Fruit fly (Drosophila melanogaster) whole organism, embryonic: ENCODE data around the gene Ist1.

Source experiments
- ATbp ChIP-seq: fragments of 200-800 bp; sonication (Bioruptor generic); optimal IDR thresholded peaks from 2 replicates; lab custom pipeline; 2017; ENCODE audit warnings: missing biosample characterization, mild to moderate bottlenecking, missing genetic modification characterization, missing genetic modification reagents
- Abd-B ChIP-seq: fragments of 200-800 bp; sonication (Bioruptor generic); optimal IDR thresholded peaks from 2 replicates; lab custom pipeline; 2018; ENCODE audit warnings: missing biosample characterization, mild to moderate bottlenecking, missing genetic modification characterization, moderate library complexity
- Aef1 ChIP-seq: fragments of 200-800 bp; sonication (Bioruptor generic); IDR thresholded peaks from 3 replicates; pipeline ENCODE4 v1.3.6; 2022; ENCODE audit warnings: missing biosample characterization, missing genetic modification characterization
- CG10321 ChIP-seq: fragments of 200-800 bp; sonication (Bioruptor generic); IDR thresholded peaks from 2 replicates; pipeline ENCODE4 v1.3.6; 2022; ENCODE audit warnings: missing biosample characterization, missing genetic modification characterization
- CG10462 ChIP-seq: fragments of 200-800 bp; sonication (Bioruptor generic); optimal IDR thresholded peaks from 2 replicates; lab custom pipeline; 2016; ENCODE audit warnings: missing biosample characterization, missing genetic modification characterization
- CG13624 ChIP-seq: fragments of 200-800 bp; sonication (Bioruptor generic); optimal IDR thresholded peaks from 2 replicates; lab custom pipeline; 2016; ENCODE audit warnings: missing biosample characterization, missing genetic modification characterization
- CG1529 ChIP-seq: fragments of 200-800 bp; sonication (Bioruptor generic); optimal IDR thresholded peaks from 3 replicates; lab custom pipeline; 2018; ENCODE audit warnings: missing biosample characterization, missing genetic modification characterization
- CG15601 ChIP-seq: fragments of 200-800 bp; sonication (Bioruptor generic); optimal IDR thresholded peaks from 3 replicates; lab custom pipeline; 2019; ENCODE audit warnings: missing biosample characterization, mild to moderate bottlenecking, missing genetic modification characterization, moderate library complexity
- CG18262 ChIP-seq: fragments of 200-800 bp; optimal IDR thresholded peaks from 3 replicates; lab custom pipeline; 2019; ENCODE audit warnings: missing biosample characterization, mild to moderate bottlenecking, missing genetic modification characterization, moderate library complexity
- CG18476 ChIP-seq: fragments of 200-800 bp; sonication (Bioruptor generic); optimal IDR thresholded peaks from 2 replicates; lab custom pipeline; 2016; ENCODE audit warnings: missing biosample characterization, mild to moderate bottlenecking, missing genetic modification characterization
- CG2712 ChIP-seq: fragments of 200-800 bp; optimal IDR thresholded peaks from 3 replicates; lab custom pipeline; 2019; ENCODE audit warnings: missing biosample characterization, mild to moderate bottlenecking, missing genetic modification characterization, moderate library complexity
- CG2875 ChIP-seq: fragments of 200-800 bp; sonication (Bioruptor generic); optimal IDR thresholded peaks from 2 replicates; lab custom pipeline; 2017; ENCODE audit warnings: missing biosample characterization, mild to moderate bottlenecking, missing genetic modification characterization, missing genetic modification reagents
- CG30403 ChIP-seq: fragments of 200-800 bp; sonication (Bioruptor generic); optimal IDR thresholded peaks from 3 replicates; lab custom pipeline; 2016; ENCODE audit warnings: missing biosample characterization, missing genetic modification characterization
- CG3407 ChIP-seq: fragments of 200-800 bp; sonication (Bioruptor generic); optimal IDR thresholded peaks from 2 replicates; lab custom pipeline; 2018; ENCODE audit warnings: missing biosample characterization, mild to moderate bottlenecking, missing genetic modification characterization
- CG34422 ChIP-seq: fragments of 200-800 bp; sonication (Bioruptor generic); IDR thresholded peaks from 3 replicates; pipeline ENCODE4 v1.3.6; 2022; ENCODE audit warnings: missing biosample characterization, missing genetic modification characterization
- CG4404 ChIP-seq: fragments of 200-800 bp; sonication (Bioruptor generic); IDR thresholded peaks from 2 replicates; pipeline ENCODE4 v1.3.6; 2022; ENCODE audit warnings: missing biosample characterization, missing genetic modification characterization
- CG4424 ChIP-seq: fragments of 200-800 bp; sonication (Bioruptor generic); optimal IDR thresholded peaks from 3 replicates; lab custom pipeline; 2016; ENCODE audit warnings: missing biosample characterization, missing genetic modification characterization
- CG4617 ChIP-seq: fragments of 200-800 bp; sonication (Bioruptor generic); optimal IDR thresholded peaks from 3 replicates; lab custom pipeline; 2016; ENCODE audit warnings: missing biosample characterization, missing genetic modification characterization, borderline replicate concordance
- CG4707 ChIP-seq: fragments of 200-800 bp; sonication (Bioruptor generic); optimal IDR thresholded peaks from 2 replicates; lab custom pipeline; 2018; ENCODE audit warnings: missing biosample characterization, mild to moderate bottlenecking, missing genetic modification characterization, moderate library complexity
- CG4730 ChIP-seq: fragments of 200-800 bp; sonication (Bioruptor generic); IDR thresholded peaks from 2 replicates; pipeline ENCODE4 v1.3.6; 2022; ENCODE audit warnings: missing biosample characterization, missing genetic modification characterization
- CG4820 ChIP-seq: fragments of 200-800 bp; sonication (Bioruptor generic); optimal IDR thresholded peaks from 3 replicates; lab custom pipeline; 2016; ENCODE audit warnings: missing biosample characterization, missing genetic modification characterization
- CG4854 ChIP-seq: fragments of 200-800 bp; sonication (Bioruptor generic); optimal IDR thresholded peaks from 2 replicates; lab custom pipeline; 2016; ENCODE audit warnings: missing biosample characterization, missing genetic modification characterization, inconsistent platforms
- CG9727 ChIP-seq: fragments of 200-800 bp; sonication (Bioruptor generic); optimal IDR thresholded peaks from 3 replicates; lab custom pipeline; 2017; ENCODE audit warnings: missing biosample characterization, mild to moderate bottlenecking, missing genetic modification characterization
- E2f2 ChIP-seq: fragments of 200-800 bp; sonication (Bioruptor generic); IDR thresholded peaks from 2 replicates; pipeline ENCODE4 v1.3.6; 2022; ENCODE audit warnings: missing biosample characterization, missing genetic modification characterization
- Hr51 ChIP-seq, 2 experiments: fragments of 200-800 bp; sonication (Bioruptor generic); optimal IDR thresholded peaks; 2 replicates in 1 of 2; 3 replicates in 1 of 2; lab custom pipeline; 2016 to 2018; ENCODE audit warnings: missing biosample characterization in 2 of 2, missing genetic modification characterization in 2 of 2, mild to moderate bottlenecking in 1 of 2, moderate library complexity in 1 of 2
- MTF-1 ChIP-seq: fragments of 200-800 bp; sonication (Bioruptor generic); optimal IDR thresholded peaks from 2 replicates; lab custom pipeline; 2018; ENCODE audit warnings: missing biosample characterization, mild to moderate bottlenecking, missing genetic modification characterization, borderline replicate concordance
- Mad ChIP-seq: fragments of 200-800 bp; sonication (Bioruptor generic); optimal IDR thresholded peaks from 2 replicates; lab custom pipeline; 2016; ENCODE audit warnings: missing biosample characterization, missing genetic modification characterization
- Max ChIP-seq: fragments of 200-800 bp; sonication (Bioruptor generic); optimal IDR thresholded peaks from 2 replicates; lab custom pipeline; 2016; ENCODE audit warnings: missing biosample characterization, mild to moderate bottlenecking, missing genetic modification characterization
- Nf-YA ChIP-seq: fragments of 200-800 bp; sonication (Bioruptor generic); IDR thresholded peaks from 2 replicates; pipeline ENCODE4 v1.3.6; 2022; ENCODE audit warnings: missing biosample characterization, missing genetic modification characterization
- Sox102F ChIP-seq: fragments of 200-800 bp; sonication (Bioruptor generic); optimal IDR thresholded peaks from 2 replicates; lab custom pipeline; 2018; ENCODE audit warnings: missing biosample characterization, mild to moderate bottlenecking, missing genetic modification characterization, moderate library complexity
- ap ChIP-seq: fragments of 200-800 bp; sonication (Bioruptor generic); IDR thresholded peaks from 2 replicates; pipeline ENCODE4 v1.3.6; 2022; ENCODE audit warnings: missing biosample characterization, missing genetic modification characterization
- crp ChIP-seq, 2 experiments: fragments of 200-800 bp; sonication (Bioruptor generic); optimal IDR thresholded peaks; 2 replicates in 1 of 2; 3 replicates in 1 of 2; lab custom pipeline; 2017; ENCODE audit warnings: missing biosample characterization in 2 of 2, missing genetic modification characterization in 2 of 2, mild to moderate bottlenecking in 1 of 2, moderate library complexity in 1 of 2
- danr ChIP-seq: fragments of 200-800 bp; sonication (Bioruptor generic); IDR thresholded peaks from 2 replicates; pipeline ENCODE4 v1.3.6; 2022; ENCODE audit warnings: missing biosample characterization, missing genetic modification characterization
- dmrt11E ChIP-seq: fragments of 200-800 bp; sonication (Bioruptor generic); optimal IDR thresholded peaks from 3 replicates; lab custom pipeline; 2018; ENCODE audit warnings: missing biosample characterization, mild to moderate bottlenecking, missing genetic modification characterization, moderate library complexity
- dpn ChIP-seq, 2 experiments: fragments of 200-800 bp; sonication (Bioruptor generic); optimal IDR thresholded peaks; 3 replicates each; lab custom pipeline; 2016; ENCODE audit warnings: missing biosample characterization in 2 of 2, missing genetic modification characterization in 2 of 2
- ems ChIP-seq: fragments of 200-800 bp; sonication (Bioruptor generic); optimal IDR thresholded peaks from 3 replicates; lab custom pipeline; 2016; ENCODE audit warnings: missing biosample characterization, missing genetic modification characterization
- gem ChIP-seq: fragments of 200-800 bp; sonication (Bioruptor generic); optimal IDR thresholded peaks from 2 replicates; lab custom pipeline; 2019; ENCODE audit warnings: missing biosample characterization, mild to moderate bottlenecking, missing genetic modification characterization, moderate library complexity
- gt ChIP-seq: fragments of 200-800 bp; sonication (Bioruptor generic); IDR thresholded peaks from 2 replicates; pipeline ENCODE4 v1.3.6; 2022; ENCODE audit warnings: missing biosample characterization, missing genetic modification characterization
- ind ChIP-seq: fragments of 200-800 bp; sonication (Bioruptor generic); optimal IDR thresholded peaks from 3 replicates; lab custom pipeline; 2016; ENCODE audit warnings: missing biosample characterization, missing genetic modification characterization
- lbe ChIP-seq: fragments of 200-800 bp; sonication (Bioruptor generic); optimal IDR thresholded peaks from 2 replicates; lab custom pipeline; 2016; ENCODE audit warnings: missing biosample characterization, mild to moderate bottlenecking, missing genetic modification characterization
- maf-S ChIP-seq: fragments of 200-800 bp; sonication (Bioruptor generic); optimal IDR thresholded peaks from 2 replicates; lab custom pipeline; 2016; ENCODE audit warnings: missing biosample characterization, missing genetic modification characterization
- nerfin-2 ChIP-seq: fragments of 200-800 bp; sonication (Bioruptor generic); IDR thresholded peaks from 2 replicates; pipeline ENCODE4 v1.3.6; 2022; ENCODE audit warnings: missing biosample characterization, missing genetic modification characterization; ENCODE audit not compliant: partially characterized antibody
- odd ChIP-seq: fragments of 200-800 bp; sonication (Bioruptor generic); optimal IDR thresholded peaks from 2 replicates; lab custom pipeline; 2017; ENCODE audit warnings: missing biosample characterization, mild to moderate bottlenecking, missing genetic modification characterization
- pb ChIP-seq: fragments of 200-800 bp; sonication (Bioruptor generic); optimal IDR thresholded peaks from 3 replicates; lab custom pipeline; 2016; ENCODE audit warnings: missing biosample characterization, missing genetic modification characterization
- pzg ChIP-seq: fragments of 200-800 bp; sonication (Bioruptor generic); optimal IDR thresholded peaks from 3 replicates; lab custom pipeline; 2018; ENCODE audit warnings: missing biosample characterization, mild to moderate bottlenecking, missing genetic modification characterization, moderate library complexity
- shn ChIP-seq: fragments of 200-800 bp; sonication (Bioruptor generic); optimal IDR thresholded peaks from 3 replicates; lab custom pipeline; 2016; ENCODE audit warnings: missing biosample characterization, missing genetic modification characterization
- so ChIP-seq: fragments of 200-800 bp; sonication (Bioruptor generic); IDR thresholded peaks from 3 replicates; pipeline ENCODE4 v1.3.6; 2022; ENCODE audit warnings: missing biosample characterization, missing genetic modification characterization
- sqz ChIP-seq: fragments of 200-800 bp; sonication (Bioruptor generic); optimal IDR thresholded peaks from 3 replicates; lab custom pipeline; 2018; ENCODE audit warnings: missing biosample characterization, mild to moderate bottlenecking, missing genetic modification characterization
- trh ChIP-seq: fragments of 200-800 bp; sonication (Bioruptor generic); optimal IDR thresholded peaks from 2 replicates; lab custom pipeline; 2016; ENCODE audit warnings: missing biosample characterization, missing genetic modification characterization
- wor ChIP-seq: fragments of 200-800 bp; sonication (Bioruptor generic); IDR thresholded peaks from 2 replicates; pipeline ENCODE4 v1.3.6; 2022; ENCODE audit warnings: missing biosample characterization, missing genetic modification characterization

Ist1 gene

dm6 chr3L:6705865-6706264 is 50.4 kb downstream of the Ist1 start (continued):
- TF ChIP-seq wor (GFP tag; lab: Robert Waterston, UW) (no peak), CG2875 (GFP tag; lab: Kevin White, UChicago) (peak; percentile 1), gt (no peak), pzg (no peak), odd (GFP tag; lab: Kevin White, UChicago) (peak; percentile 64), CG15601 (tag; lab: Kevin White, UChicago) (peak; percentile 50), crp (GFP tag; optimal IDR thresholded peaks at IDR 0.05; lab: Kevin White, UChicago) (peak in 1 of 2 experiments; percentile 4), lbe (GFP tag; lab: Kevin White, UChicago) (no peak), Sox102F (GFP tag; lab: Kevin White, UChicago) (peak; percentile 85), CG4854 (GFP tag; lab: Kevin White, UChicago) (no peak), CG4707 (peak; percentile 23), Aef1 (peak; percentile 60; the same call in 1 of the 3 replicates), nerfin-2 (GFP tag; lab: Robert Waterston, UW) (no peak), CG10462 (GFP tag; lab: Kevin White, UChicago) (peak; percentile 16), CG4404 (GFP tag; lab: Robert Waterston, UW) (no peak), CG2712 (tag; lab: Kevin White, UChicago) (peak; percentile 74), CG18262 (tag; lab: Kevin White, UChicago) (peak; percentile 73), CG10321 (GFP tag; lab: Robert Waterston, UW) (no peak), ap (GFP tag; lab: Robert Waterston, UW) (peak; percentile 25; the same call in 1 of the 2 replicates), shn (GFP tag; lab: Kevin White, UChicago) (no peak), ind (GFP tag; lab: Kevin White, UChicago) (peak; percentile 59), CG4424 (GFP tag; lab: Kevin White, UChicago) (peak; percentile 62), ems (GFP tag; lab: Kevin White, UChicago) (peak; percentile 38), E2f2 (GFP tag; lab: Robert Waterston, UW) (peak; percentile 38; the same call in 1 of the 2 replicates), pb (GFP tag; lab: Kevin White, UChicago) (peak; percentile 7), gem (tag; lab: Kevin White, UChicago) (peak; percentile 75), CG34422 (GFP tag; lab: Robert Waterston, UW) (peak; percentile 64; the same call in 1 of the 3 replicates), CG3407 (peak; percentile 28), maf-S (GFP tag; lab: Kevin White, UChicago) (peak; percentile 2), CG18476 (GFP tag; lab: Kevin White, UChicago) (peak; percentile 21), CG4617 (no peak), CG1529 (GFP tag; lab: Kevin White, UChicago) (peak; percentile 31), so (GFP tag; lab: Robert Waterston, UW) (no peak), Nf-YA (GFP tag; lab: Robert Waterston, UW) (peak; percentile 54), CG30403 (GFP tag; lab: Kevin White, UChicago) (peak; percentile 59), Abd-B (GFP tag; lab: Kevin White, UChicago) (peak; percentile 49), Hr51 (GFP tag; optimal IDR thresholded peaks at IDR 0.05; lab: Kevin White, UChicago) (peak in 1 of 2 experiments; percentile 86), Max (GFP tag; lab: Kevin White, UChicago) (peak; percentile 15), dmrt11E (tag; lab: Kevin White, UChicago) (peak; percentile 53), ATbp (GFP tag; lab: Kevin White, UChicago) (peak; percentile 61), sqz (GFP tag; lab: Kevin White, UChicago) (peak; percentile 29), dpn (GFP tag; optimal IDR thresholded peaks at IDR 0.05; lab: Kevin White, UChicago) (peak; percentile 17 to 49), CG4820 (GFP tag; lab: Kevin White, UChicago) (peak; percentile 64), Mad (GFP tag; lab: Kevin White, UChicago) (peak; percentile 11), CG4730 (peak; percentile 39; the same call in 1 of the 2 replicates), trh (peak; percentile 47), MTF-1 (GFP tag; lab: Kevin White, UChicago) (no peak), CG9727 (GFP tag; lab: Kevin White, UChicago) (peak; percentile 50), danr (peak; percentile 42; the same call in 1 of the 2 replicates), CG13624 (GFP tag; lab: Kevin White, UChicago) (peak; percentile 34)
